Fruit fly (Drosophila melanogaster) whole organism, embryonic: ENCODE data around the gene Rab3GAP1.
A peak's percentile ranks its signal among the peaks of the same experiment; 100 is the strongest.

Experiments used
- Ada2b ChIP-seq: fragments of 200-800 bp; sonication (Bioruptor generic); IDR thresholded peaks from 2 replicates; pipeline ENCODE4 v1.3.6; 2022; ENCODE audit warnings: missing biosample characterization, missing genetic modification characterization
- Atf-2 ChIP-seq: fragments of 200-800 bp; sonication (Bioruptor generic); optimal IDR thresholded peaks from 2 replicates; lab custom pipeline; 2016; ENCODE audit warnings: missing biosample characterization, missing genetic modification characterization
- CG10267 ChIP-seq: fragments of 200-800 bp; sonication (Bioruptor generic); optimal IDR thresholded peaks from 2 replicates; lab custom pipeline; 2018; ENCODE audit warnings: missing biosample characterization, mild to moderate bottlenecking, missing genetic modification characterization, moderate library complexity
- CG11504 ChIP-seq: fragments of 200-800 bp; sonication (Bioruptor generic); optimal IDR thresholded peaks from 3 replicates; lab custom pipeline; 2019; ENCODE audit warnings: missing biosample characterization, mild to moderate bottlenecking, missing genetic modification characterization, moderate library complexity
- CG12659 ChIP-seq: fragments of 200-800 bp; sonication (Bioruptor generic); optimal IDR thresholded peaks from 3 replicates; lab custom pipeline; 2017; ENCODE audit warnings: mild to moderate bottlenecking, missing biosample characterization, missing genetic modification reagents, missing genetic modification characterization
- CG12744 ChIP-seq: fragments of 200-800 bp; sonication (Bioruptor generic); optimal IDR thresholded peaks from 2 replicates; lab custom pipeline; 2016; ENCODE audit warnings: missing biosample characterization, missing genetic modification characterization
- CG14050 ChIP-seq: fragments of 200-800 bp; sonication (Bioruptor generic); IDR thresholded peaks from 3 replicates; pipeline ENCODE4 v1.3.6; 2022; ENCODE audit warnings: missing biosample characterization, missing genetic modification characterization
- CG14710 ChIP-seq: fragments of 200-800 bp; sonication (Bioruptor generic); optimal IDR thresholded peaks from 3 replicates; lab custom pipeline; 2019; ENCODE audit warnings: missing biosample characterization, mild to moderate bottlenecking, missing genetic modification characterization, moderate library complexity
- CG14965 ChIP-seq: fragments of 200-800 bp; sonication (Bioruptor generic); optimal IDR thresholded peaks from 2 replicates; lab custom pipeline; 2016; ENCODE audit warnings: missing biosample characterization, missing genetic modification characterization, borderline replicate concordance
- CG2678 ChIP-seq: fragments of 200-800 bp; sonication (Bioruptor generic); optimal IDR thresholded peaks from 3 replicates; lab custom pipeline; 2019; ENCODE audit warnings: missing biosample characterization, mild to moderate bottlenecking, missing genetic modification characterization, moderate library complexity
- CG31365 ChIP-seq: fragments of 200-800 bp; sonication (Bioruptor generic); optimal IDR thresholded peaks from 2 replicates; lab custom pipeline; 2018; ENCODE audit warnings: missing biosample characterization, mild to moderate bottlenecking, missing genetic modification characterization
- CG4360 ChIP-seq: fragments of 200-800 bp; sonication (Bioruptor generic); IDR thresholded peaks from 2 replicates; pipeline ENCODE4 v1.3.6; 2022; ENCODE audit warnings: missing biosample characterization, missing genetic modification characterization
- CG43689 ChIP-seq: fragments of 200-800 bp; sonication (Bioruptor generic); IDR thresholded peaks from 2 replicates; pipeline ENCODE4 v1.3.6; 2022; ENCODE audit warnings: missing biosample characterization, missing genetic modification characterization
- CG4707 ChIP-seq: fragments of 200-800 bp; sonication (Bioruptor generic); optimal IDR thresholded peaks from 2 replicates; lab custom pipeline; 2018; ENCODE audit warnings: missing biosample characterization, mild to moderate bottlenecking, missing genetic modification characterization, moderate library complexity
- CG5953 ChIP-seq: fragments of 200-800 bp; sonication (Bioruptor generic); IDR thresholded peaks from 2 replicates; pipeline ENCODE4 v1.3.6; 2022; ENCODE audit warnings: missing biosample characterization, missing genetic modification characterization
- CG6254 ChIP-seq: fragments of 200-800 bp; sonication (Bioruptor generic); optimal IDR thresholded peaks from 3 replicates; lab custom pipeline; 2017; ENCODE audit warnings: mild to moderate bottlenecking, missing biosample characterization, missing genetic modification reagents, missing genetic modification characterization
- CG6689 ChIP-seq: fragments of 200-800 bp; sonication (Bioruptor generic); IDR thresholded peaks from 2 replicates; pipeline ENCODE4 v1.3.6; 2022; ENCODE audit warnings: missing biosample characterization, missing genetic modification characterization
- CG9876 ChIP-seq: fragments of 200-800 bp; sonication (Bioruptor generic); optimal IDR thresholded peaks from 2 replicates; lab custom pipeline; 2016; ENCODE audit warnings: missing biosample characterization, missing genetic modification characterization
- D19B ChIP-seq: fragments of 200-800 bp; sonication (Bioruptor generic); optimal IDR thresholded peaks from 2 replicates; lab custom pipeline; 2017; ENCODE audit warnings: missing biosample characterization, mild to moderate bottlenecking, missing genetic modification characterization
- Dek ChIP-seq: fragments of 200-800 bp; sonication (Bioruptor generic); optimal IDR thresholded peaks from 3 replicates; lab custom pipeline; 2019; ENCODE audit warnings: missing biosample characterization, mild to moderate bottlenecking, missing genetic modification characterization, moderate library complexity
- Dip3 ChIP-seq: fragments of 200-800 bp; sonication (Bioruptor generic); optimal IDR thresholded peaks from 3 replicates; lab custom pipeline; 2016; ENCODE audit warnings: missing biosample characterization, missing genetic modification characterization
- NC2β ChIP-seq: fragments of 200-800 bp; sonication (Bioruptor generic); optimal IDR thresholded peaks from 2 replicates; lab custom pipeline; 2016; ENCODE audit warnings: missing biosample characterization, missing genetic modification characterization
- NK7.1 ChIP-seq: fragments of 200-800 bp; sonication (Bioruptor generic); optimal IDR thresholded peaks from 3 replicates; lab custom pipeline; 2016; ENCODE audit warnings: missing biosample characterization, missing genetic modification characterization
- ab ChIP-seq: fragments of 200-800 bp; sonication (Bioruptor generic); optimal IDR thresholded peaks from 2 replicates; lab custom pipeline; 2016; ENCODE audit warnings: missing biosample characterization, missing genetic modification characterization
- br ChIP-seq: fragments of >200 bp; optimal IDR thresholded peaks from 2 replicates; lab custom pipeline; 2017
- dm ChIP-seq: fragments of 200-800 bp; sonication (Bioruptor generic); optimal IDR thresholded peaks from 3 replicates; lab custom pipeline; 2016; ENCODE audit warnings: missing biosample characterization, missing genetic modification characterization
- dmrt99B ChIP-seq: fragments of 200-800 bp; sonication (Bioruptor generic); optimal IDR thresholded peaks from 2 replicates; lab custom pipeline; 2018; ENCODE audit warnings: missing biosample characterization, mild to moderate bottlenecking, missing genetic modification characterization, moderate library complexity
- exex ChIP-seq: fragments of 200-800 bp; sonication (Bioruptor generic); optimal IDR thresholded peaks from 4 replicates; lab custom pipeline; 2018; ENCODE audit warnings: missing biosample characterization, mild to moderate bottlenecking, missing genetic modification characterization, moderate library complexity
- fd96Cb ChIP-seq: fragments of 200-800 bp; sonication (Bioruptor generic); optimal IDR thresholded peaks from 2 replicates; lab custom pipeline; 2018; ENCODE audit warnings: missing biosample characterization, mild to moderate bottlenecking, missing genetic modification characterization, moderate library complexity
- grn ChIP-seq: fragments of 200-800 bp; sonication (Bioruptor generic); optimal IDR thresholded peaks from 3 replicates; lab custom pipeline; 2017; ENCODE audit warnings: missing biosample characterization, missing genetic modification characterization
- gro ChIP-seq: fragments of 200-800 bp; sonication (Bioruptor generic); optimal IDR thresholded peaks from 2 replicates; lab custom pipeline; 2016; ENCODE audit warnings: missing biosample characterization, missing genetic modification characterization
- jing ChIP-seq: fragments of 200-800 bp; sonication (Bioruptor generic); optimal IDR thresholded peaks from 2 replicates; lab custom pipeline; 2018; ENCODE audit warnings: missing biosample characterization, mild to moderate bottlenecking, missing genetic modification characterization
- klu ChIP-seq: fragments of 200-800 bp; sonication (Bioruptor generic); IDR thresholded peaks from 2 replicates; pipeline ENCODE4 v1.3.6; 2022; ENCODE audit warnings: missing biosample characterization, missing genetic modification characterization
- lilli ChIP-seq: fragments of 200-800 bp; sonication (Bioruptor generic); optimal IDR thresholded peaks from 3 replicates; lab custom pipeline; 2016; ENCODE audit warnings: missing biosample characterization, missing genetic modification characterization
- nmo ChIP-seq: fragments of 200-800 bp; sonication (Bioruptor generic); optimal IDR thresholded peaks from 2 replicates; lab custom pipeline; 2018; ENCODE audit warnings: missing biosample characterization, mild to moderate bottlenecking, missing genetic modification characterization, moderate library complexity
- nom ChIP-seq: fragments of 200-800 bp; sonication (Bioruptor generic); optimal IDR thresholded peaks from 2 replicates; lab custom pipeline; 2017; ENCODE audit warnings: missing biosample characterization, missing genetic modification characterization, mild to moderate bottlenecking, moderate library complexity, missing genetic modification reagents
- pan ChIP-seq, 4 experiments: fragments of >200 bp in 3 of 4; fragments of 200-800 bp in 1 of 4; sonication (Bioruptor generic) in 1 of 4; optimal IDR thresholded peaks in 3 of 4; IDR thresholded peaks in 1 of 4; 2 replicates each; pipeline versions ENCODE4 v1.3.6 to Lab custom; 2017 to 2022; ENCODE audit warnings: missing biosample characterization in 2 of 4, missing genetic modification characterization in 2 of 4, mixed read lengths in 1 of 4
- repo ChIP-seq: fragments of 200-800 bp; sonication (Bioruptor generic); optimal IDR thresholded peaks from 2 replicates; lab custom pipeline; 2016; ENCODE audit warnings: missing biosample characterization, missing genetic modification characterization
- row ChIP-seq: fragments of 200-800 bp; sonication (Bioruptor generic); IDR thresholded peaks from 3 replicates; pipeline ENCODE4 v1.3.6; 2022; ENCODE audit warnings: missing biosample characterization, missing genetic modification characterization
- stc ChIP-seq: fragments of 200-800 bp; sonication (Bioruptor generic); IDR thresholded peaks from 2 replicates; pipeline ENCODE4 v1.3.6; 2022; ENCODE audit warnings: missing biosample characterization, missing genetic modification characterization
- wek ChIP-seq: fragments of 200-800 bp; sonication (Bioruptor generic); optimal IDR thresholded peaks from 3 replicates; lab custom pipeline; 2018; ENCODE audit warnings: missing biosample characterization, mild to moderate bottlenecking, missing genetic modification characterization, moderate library complexity
- yki ChIP-seq: fragments of >200 bp; optimal IDR thresholded peaks from 3 replicates; lab custom pipeline; 2018

The Rab3GAP1 gene

DNA sequence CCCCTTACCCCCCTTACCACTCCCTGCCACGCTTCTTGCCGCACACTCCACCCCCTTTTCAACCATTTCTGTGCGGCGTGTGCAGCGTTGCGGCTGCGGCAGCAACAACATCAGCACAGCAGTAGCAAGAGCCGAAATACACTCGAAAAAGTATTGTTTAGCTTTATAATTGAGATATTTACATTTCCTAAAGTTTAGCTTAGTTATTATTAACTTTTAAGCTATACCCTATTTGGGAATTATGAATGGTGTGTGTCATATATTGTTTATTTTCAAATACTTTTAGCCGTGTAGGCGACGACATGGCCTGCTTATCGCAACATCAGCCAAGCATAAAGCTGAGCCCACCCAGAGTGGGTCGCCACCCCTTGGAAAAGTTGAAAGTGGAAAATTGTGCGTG is 4.8 kb upstream of the Rab3GAP1 start (continued):
- peak; percentile 17 for TF ChIP-seq exex (tag; lab: Kevin White, UChicago)
- peak; percentile 23 for TF ChIP-seq CG31365 (tag; lab: Kevin White, UChicago)
- no peak for TF ChIP-seq CG14965 (GFP tag; lab: Kevin White, UChicago)
- TF ChIP-seq CG6254 (GFP tag; lab: Kevin White, UChicago): peak; percentile 64
- TF ChIP-seq repo (GFP tag; lab: Kevin White, UChicago): peak; percentile 30
- TF ChIP-seq CG5953 (GFP tag; lab: Robert Waterston, UW): no peak; the same call in 1 of the 2 replicates
- peak; percentile 18 for TF ChIP-seq CG4707
- TF ChIP-seq yki (lab: Kevin White, UChicago): no peak
- TF ChIP-seq stc (GFP tag; lab: Robert Waterston, UW): peak; percentile 64
- TF ChIP-seq CG10267: peak; percentile 49
- peak; percentile 51 for TF ChIP-seq jing
- TF ChIP-seq Dek (tag; lab: Kevin White, UChicago): peak; percentile 46
- TF ChIP-seq nmo (GFP tag; lab: Kevin White, UChicago): peak; percentile 68
- TF ChIP-seq CG14050 (GFP tag; lab: Robert Waterston, UW): peak; percentile 50; the same call in 1 of the 3 replicates
- no peak for TF ChIP-seq nom (GFP tag; lab: Kevin White, UChicago)
- peak; percentile 82 for TF ChIP-seq CG2678 (tag; lab: Kevin White, UChicago)
- TF ChIP-seq lilli (GFP tag; lab: Kevin White, UChicago): peak; percentile 64
- TF ChIP-seq D19B: peak; percentile 32
- TF ChIP-seq klu (GFP tag; lab: Robert Waterston, UW): peak; percentile 30; the same call in 1 of the 2 replicates
- peak; percentile 79 for TF ChIP-seq dmrt99B (tag; lab: Kevin White, UChicago)
- peak; percentile 75 for TF ChIP-seq CG6689
- no peak for TF ChIP-seq br (lab: Kevin White, UChicago)
- no peak for TF ChIP-seq ab (GFP tag; lab: Kevin White, UChicago)
- no peak for TF ChIP-seq CG9876 (GFP tag; lab: Kevin White, UChicago)
- 0 out of 2 replicates have a peak, but pooled peaks have one; percentile 22 for TF ChIP-seq CG43689 (GFP tag; lab: Robert Waterston, UW)
- peak; percentile 68 for TF ChIP-seq CG4360
- peak; percentile 63; the same call in 1 of the 2 replicates for TF ChIP-seq Ada2b
- TF ChIP-seq pan (optimal IDR thresholded peaks at IDR 0.05; lab: Kevin White, UChicago): no peak
- peak in 1 of 2 experiments; percentile 79 for TF ChIP-seq pan (GFP tag; optimal IDR thresholded peaks at IDR 0.05 in 1 of 2, IDR thresholded peaks at IDR 0.05 in 1 of 2)
- peak; percentile 41 for TF ChIP-seq gro
- TF ChIP-seq CG14710 (tag; lab: Kevin White, UChicago): peak; percentile 42
- TF ChIP-seq row (GFP tag; lab: Robert Waterston, UW): peak; percentile 81
- TF ChIP-seq grn (GFP tag; lab: Kevin White, UChicago): peak; percentile 72
- TF ChIP-seq CG12659 (GFP tag; lab: Kevin White, UChicago): peak; percentile 67
- peak; percentile 15 for TF ChIP-seq dm (GFP tag; lab: Kevin White, UChicago)
- TF ChIP-seq fd96Cb (tag; lab: Kevin White, UChicago): peak; percentile 63
- peak; percentile 13 for TF ChIP-seq NC2β (GFP tag; lab: Kevin White, UChicago)
- peak; percentile 82 for TF ChIP-seq CG11504 (tag; lab: Kevin White, UChicago)
- TF ChIP-seq CG12744: peak; percentile 11
- TF ChIP-seq wek (GFP tag; lab: Kevin White, UChicago): peak; percentile 21
- TF ChIP-seq Atf-2 (GFP tag; lab: Kevin White, UChicago): peak; percentile 15
- TF ChIP-seq Dip3 (GFP tag; lab: Kevin White, UChicago): peak; percentile 5
- peak; percentile 5 for TF ChIP-seq NK7.1 (GFP tag; lab: Kevin White, UChicago)
